Fruit fly (Drosophila melanogaster): ENCODE results near the gene CG14722.

dm6 chr3R:11750294-11750432 is 8.5 kb downstream of the CG14722 start, which contains the start of gene CG43062:
- TF ChIP-seq ss (GFP tag; optimal IDR thresholded peaks at IDR 0.05): no peak
- no peak for TF ChIP-seq CG6792 (GFP tag; optimal IDR thresholded peaks at IDR 0.05)
- no peak for TF ChIP-seq CG1621 (tag; optimal IDR thresholded peaks at IDR 0.05)
- no peak for TF ChIP-seq Gug (GFP tag; IDR thresholded peaks at IDR 0.05)
- no peak for TF ChIP-seq CG8119 (GFP tag; IDR thresholded peaks at IDR 0.05)
- TF ChIP-seq Eip75B (GFP tag; optimal IDR thresholded peaks at IDR 0.05): no peak
- no peak for TF ChIP-seq fd85E (GFP tag; optimal IDR thresholded peaks at IDR 0.05)
